Fruit fly (Drosophila melanogaster): ENCODE measurements around the gene CG14086.

The CG14086 gene

dm6 chr3L:19264141-19264487 lies 11.5 kb upstream of the CG14086 start, which contains the start of gene Max (continued):
- peak; percentile 70 for TF ChIP-seq CG14014 (GFP tag; IDR thresholded peaks at IDR 0.05)
- no peak for TF ChIP-seq CG43689 (GFP tag; IDR thresholded peaks at IDR 0.05)
- peak; percentile 18; the same call in 1 of the 2 replicates for TF ChIP-seq aop (GFP tag; IDR thresholded peaks at IDR 0.05)
- peak; percentile 76 for TF ChIP-seq CG32767 (GFP tag; IDR thresholded peaks at IDR 0.05)
- peak; percentile 86 for TF ChIP-seq lab (GFP tag; optimal IDR thresholded peaks at IDR 0.05)
- peak; percentile 58 for TF ChIP-seq CG14667 (GFP tag; IDR thresholded peaks at IDR 0.05)
- no peak for TF ChIP-seq NC2α (GFP tag; optimal IDR thresholded peaks at IDR 0.05)
- peak; percentile 54 for TF ChIP-seq fd3F (GFP tag; optimal IDR thresholded peaks at IDR 0.05)
- peak; percentile 87 for TF ChIP-seq ci (GFP tag; IDR thresholded peaks at IDR 0.05)
- peak; percentile 62 for TF ChIP-seq lmd (GFP tag; IDR thresholded peaks at IDR 0.05)
- peak; percentile 59 for TF ChIP-seq salm (tag; optimal IDR thresholded peaks at IDR 0.05)
- no peak; the same call in 1 of the 2 replicates for TF ChIP-seq bowl (GFP tag; IDR thresholded peaks at IDR 0.05)
- peak; percentile 63 for TF ChIP-seq B-H1 (GFP tag; IDR thresholded peaks at IDR 0.05)
- no peak for TF ChIP-seq ato (GFP tag; IDR thresholded peaks at IDR 0.05; ENCODE audit: partially characterized antibody)
- peak; percentile 66 for TF ChIP-seq gcm (GFP tag; optimal IDR thresholded peaks at IDR 0.05)
- TF ChIP-seq al (GFP tag; IDR thresholded peaks at IDR 0.05), result 0 out of 2 replicates have a peak, but pooled peaks have one; percentile 41
- TF ChIP-seq CG7987 (GFP tag; optimal IDR thresholded peaks at IDR 0.05), result peak; percentile 26
- TF ChIP-seq Fer3 (tag; optimal IDR thresholded peaks at IDR 0.05), result peak; percentile 74
- TF ChIP-seq Dad (GFP tag; optimal IDR thresholded peaks at IDR 0.05), result no peak
- TF ChIP-seq ab (GFP tag; optimal IDR thresholded peaks at IDR 0.05), result no peak
- peak; percentile 71 for TF ChIP-seq CG17359 (tag; optimal IDR thresholded peaks at IDR 0.05)
- TF ChIP-seq CG1792 (GFP tag; optimal IDR thresholded peaks at IDR 0.05), result no peak
- TF ChIP-seq nerfin-1 (tag; optimal IDR thresholded peaks at IDR 0.05), result peak; percentile 28
- TF ChIP-seq Spps (tag; optimal IDR thresholded peaks at IDR 0.05), result peak; percentile 44
- TF ChIP-seq CG7786 (GFP tag; optimal IDR thresholded peaks at IDR 0.05), result no peak
- TF ChIP-seq CG11696 (GFP tag; IDR thresholded peaks at IDR 0.05), result peak; percentile 65
- peak; percentile 82 for TF ChIP-seq Rfx (GFP tag; IDR thresholded peaks at IDR 0.05)
- no peak for TF ChIP-seq fd102C (GFP tag; optimal IDR thresholded peaks at IDR 0.05)
- TF ChIP-seq D19B (GFP tag; optimal IDR thresholded peaks at IDR 0.05), result peak; percentile 29
- TF ChIP-seq lola (GFP tag; optimal IDR thresholded peaks at IDR 0.05), result peak in 1 of 3 experiments; percentile 66
- TF ChIP-seq Ada2b (GFP tag; IDR thresholded peaks at IDR 0.05), result peak; percentile 60
- peak; percentile 85 for TF ChIP-seq CG12659 (GFP tag; optimal IDR thresholded peaks at IDR 0.05)
- TF ChIP-seq CG4282 (GFP tag; optimal IDR thresholded peaks at IDR 0.05), result no peak
- TF ChIP-seq ap (GFP tag; IDR thresholded peaks at IDR 0.05), result peak; percentile 48
- TF ChIP-seq HmgZ (tag; optimal IDR thresholded peaks at IDR 0.05), result peak; percentile 83
- TF ChIP-seq CrebB (tag; optimal IDR thresholded peaks at IDR 0.05), result peak; percentile 63
- TF ChIP-seq CG8359 (GFP tag; optimal IDR thresholded peaks at IDR 0.05; ENCODE audit: borderline replicate concordance), result no peak
- peak; percentile 58 for TF ChIP-seq mirr (GFP tag; optimal IDR thresholded peaks at IDR 0.05)
- TF ChIP-seq CG6791 (GFP tag; IDR thresholded peaks at IDR 0.05; ENCODE audit: partially characterized antibody), result no peak
- peak; percentile 52 for TF ChIP-seq sqz (GFP tag; optimal IDR thresholded peaks at IDR 0.05)
- no peak for TF ChIP-seq h (optimal IDR thresholded peaks at IDR 0.05)
- TF ChIP-seq repo (GFP tag; optimal IDR thresholded peaks at IDR 0.05), result no peak
- peak; percentile 30 for TF ChIP-seq ems (GFP tag; optimal IDR thresholded peaks at IDR 0.05)
- peak; percentile 84 for TF ChIP-seq CG12769 (tag; optimal IDR thresholded peaks at IDR 0.05)
- TF ChIP-seq CG14860 (GFP tag; IDR thresholded peaks at IDR 0.05; ENCODE audit: partially characterized antibody), result no peak
- TF ChIP-seq twi (tag; optimal IDR thresholded peaks at IDR 0.05), result peak; percentile 53
- TF ChIP-seq CG17829 (tag; optimal IDR thresholded peaks at IDR 0.05), result peak; percentile 85
- peak; percentile 68; the same call in 2 of the 3 replicates for TF ChIP-seq ken (GFP tag; IDR thresholded peaks at IDR 0.05)
- no peak for TF ChIP-seq prd (optimal IDR thresholded peaks at IDR 0.05)
- TF ChIP-seq prd (GFP tag; IDR thresholded peaks at IDR 0.05), result peak; percentile 77
- peak; percentile 84 for TF ChIP-seq gem (tag; optimal IDR thresholded peaks at IDR 0.05)

Data from whole organism, embryonic.